Worm (Caenorhabditis elegans): ENCODE measurements around the gene irld-44.
A peak's percentile ranks its signal among the peaks of the same experiment; 100 is the strongest.
"Not testable (repeated sequence)": the region's sequence is repeated elsewhere in the genome, so short reads cannot be mapped to it uniquely, and the experiment has no call there.

irld-44 gene

DNA sequence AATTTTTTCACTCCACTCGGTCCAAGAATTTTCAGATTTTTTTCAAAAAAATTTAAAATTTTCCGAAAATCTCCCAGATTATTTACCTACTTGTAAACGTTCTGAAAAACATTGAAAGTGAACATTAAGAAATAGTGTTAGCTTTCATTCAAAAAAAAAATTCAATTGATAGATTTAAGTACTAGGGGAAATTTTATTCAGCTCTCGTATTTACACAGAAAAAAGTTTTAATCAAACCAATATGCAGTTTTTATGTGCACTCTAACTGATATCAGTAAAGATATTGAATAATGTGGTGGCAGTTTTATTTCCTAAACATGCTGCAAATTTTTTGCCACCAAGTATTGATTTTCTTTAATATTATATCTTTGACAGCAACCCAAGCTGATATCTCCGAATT is 17.1 kb downstream of the irld-44 start, which contains the start of gene irld-42:
Gene irld-42 (plus strand): TSS at position 301 of the 400 bp plus-strand sequence.
- no peak for TF ChIP-seq ama-1 (optimal IDR thresholded peaks at IDR 0.05)
- no peak for TF ChIP-seq tra-4 (tag; optimal IDR thresholded peaks at IDR 0.05)
- TF ChIP-seq sea-1 (GFP tag; conservative IDR thresholded peaks at IDR 0.05), result no peak
- no peak for TF ChIP-seq tbx-37 (GFP tag; conservative IDR thresholded peaks at IDR 0.05)
- TF ChIP-seq B0310.2 (tag; optimal IDR thresholded peaks at IDR 0.05), result no peak
- no peak for TF ChIP-seq ceh-36 (tag; optimal IDR thresholded peaks at IDR 0.05)

DNA sequence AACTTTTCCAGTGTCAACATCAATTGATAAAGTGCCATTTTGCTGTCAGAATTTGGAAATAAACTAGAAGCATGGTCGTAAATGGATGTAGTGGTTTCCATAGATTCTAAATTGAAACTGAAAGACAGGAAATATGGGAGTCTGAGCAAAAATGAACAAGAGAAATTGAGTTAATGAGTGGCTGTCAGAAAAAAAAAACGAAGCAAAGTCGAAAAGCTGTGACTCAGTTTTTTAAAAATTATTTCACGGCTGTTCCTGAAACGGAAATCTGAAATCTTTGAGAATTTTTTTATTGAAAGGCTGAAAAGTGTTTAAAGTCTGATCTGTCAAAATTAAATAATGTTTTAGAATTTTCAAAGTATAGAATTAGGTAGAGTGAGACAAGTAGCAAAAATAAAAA is 27.1 kb downstream of the irld-44 start, which contains the start of gene srw-98:
Gene srw-98 (minus strand): TSS at position 101 of the 400 bp plus-strand sequence.
- TF ChIP-seq tra-4 (tag; optimal IDR thresholded peaks at IDR 0.05), result no peak
- no peak for TF ChIP-seq ceh-36 (tag; optimal IDR thresholded peaks at IDR 0.05)
- TF ChIP-seq flt-1 (GFP tag; IDR thresholded peaks at IDR 0.05), result no peak

DNA sequence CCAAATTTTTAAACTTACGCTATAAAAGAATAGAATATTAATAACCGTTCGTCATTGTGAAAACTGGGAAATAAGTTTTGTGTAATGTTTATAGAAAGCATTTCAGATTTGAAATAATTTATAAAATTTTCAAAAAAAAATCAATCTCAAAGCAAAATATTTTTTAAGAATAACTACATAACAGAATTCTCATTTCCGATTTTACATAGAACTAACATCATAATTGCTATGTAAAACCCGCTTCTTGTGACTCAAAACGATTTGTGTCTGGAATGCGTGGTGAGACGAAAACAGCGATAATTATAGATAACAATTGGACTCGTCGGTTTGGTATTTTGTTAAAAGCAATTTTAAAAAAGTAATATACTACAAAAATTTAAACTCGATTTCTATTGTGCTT is 29.6 kb downstream of the irld-44 start, which contains the start of gene srw-91:
Gene srw-91 (minus strand): TSS at position 101 of the 400 bp plus-strand sequence.
- TF ChIP-seq hmbx-1 (tag; optimal IDR thresholded peaks at IDR 0.05) (no peak), tra-4 (tag; optimal IDR thresholded peaks at IDR 0.05) (no peak), ceh-36 (tag; optimal IDR thresholded peaks at IDR 0.05) (no peak), F13C5.2 (tag; optimal IDR thresholded peaks at IDR 0.05) (no peak)

DNA sequence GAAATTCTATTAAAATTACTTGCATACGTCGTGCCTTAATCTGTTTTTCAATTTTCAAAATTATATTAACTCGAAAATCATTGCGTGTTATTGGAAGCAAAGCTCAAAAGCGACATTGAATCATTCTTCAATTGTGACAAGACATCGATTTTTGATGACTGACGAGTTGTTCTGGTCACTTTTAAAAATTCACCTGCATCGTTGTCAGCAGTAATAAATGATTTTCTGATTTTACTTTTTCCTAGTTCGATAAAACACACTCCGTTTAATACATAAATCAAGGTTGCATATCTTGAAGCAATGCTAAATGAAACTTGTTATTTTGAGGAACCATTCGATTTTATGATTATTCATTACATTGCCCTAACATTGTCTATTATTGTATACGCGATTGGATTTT is 31.1 kb downstream of the irld-44 start, which contains the start of gene srh-3:
Gene srh-3 (plus strand): TSS at position 301 of the 400 bp plus-strand sequence.
- TF ChIP-seq aly-1 (tag; optimal IDR thresholded peaks at IDR 0.05) (no peak), ets-7 (tag; optimal IDR thresholded peaks at IDR 0.05) (no peak), B0310.2 (tag; optimal IDR thresholded peaks at IDR 0.05) (no peak), ceh-36 (tag; optimal IDR thresholded peaks at IDR 0.05) (no peak), tbx-11 (GFP tag; IDR thresholded peaks at IDR 0.05) (no peak), pes-1 (GFP tag; IDR thresholded peaks at IDR 0.05) (no peak), tbx-37 (GFP tag; conservative IDR thresholded peaks at IDR 0.05) (no peak), hmbx-1 (tag; optimal IDR thresholded peaks at IDR 0.05) (no peak), scrt-1 (GFP tag; IDR thresholded peaks at IDR 0.05) (no peak), ama-1 (optimal IDR thresholded peaks at IDR 0.05) (no peak), hmg-4 (GFP tag; optimal IDR thresholded peaks at IDR 0.05) (no peak), ceh-13 (GFP tag; optimal IDR thresholded peaks at IDR 0.05) (no peak), tra-4 (tag; optimal IDR thresholded peaks at IDR 0.05) (no peak), F13C5.2 (tag; optimal IDR thresholded peaks at IDR 0.05) (no peak), sea-1 (GFP tag; conservative IDR thresholded peaks at IDR 0.05) (no peak)

DNA sequence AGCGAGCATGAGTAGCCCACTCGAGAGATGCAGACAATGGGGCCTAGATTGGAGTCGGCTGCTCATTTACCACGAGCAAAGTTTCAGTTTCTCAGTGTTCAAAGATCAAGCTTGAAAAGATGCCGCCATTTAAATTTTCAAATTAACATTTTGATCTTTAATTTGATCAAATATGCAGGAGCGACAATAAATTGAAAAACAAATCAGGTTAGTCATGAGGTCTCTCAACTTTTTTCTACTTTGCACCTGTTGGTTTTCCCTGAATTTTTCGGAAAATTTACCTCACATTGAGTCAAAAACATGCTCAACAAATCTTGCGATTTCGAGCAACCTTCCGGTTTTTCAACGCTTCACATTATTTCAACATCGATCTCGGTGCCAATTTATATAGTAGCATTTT is 34.2 kb downstream of the irld-44 start, which contains the start of gene srh-5:
Gene srh-5 (plus strand): TSS at position 301 of the 400 bp plus-strand sequence.
- TF ChIP-seq tbx-11 (GFP tag; IDR thresholded peaks at IDR 0.05) (no peak), flt-1 (GFP tag; IDR thresholded peaks at IDR 0.05) (no peak), hnd-1 (tag; optimal IDR thresholded peaks at IDR 0.05) (no peak), hmbx-1 (tag; optimal IDR thresholded peaks at IDR 0.05) (no peak), tbx-37 (GFP tag; conservative IDR thresholded peaks at IDR 0.05) (no peak), tra-4 (tag; optimal IDR thresholded peaks at IDR 0.05) (no peak), scrt-1 (GFP tag; IDR thresholded peaks at IDR 0.05) (no peak), F13C5.2 (tag; optimal IDR thresholded peaks at IDR 0.05) (no peak), ets-7 (tag; optimal IDR thresholded peaks at IDR 0.05) (no peak), hmg-4 (GFP tag; optimal IDR thresholded peaks at IDR 0.05) (no peak), aly-1 (tag; optimal IDR thresholded peaks at IDR 0.05) (no peak), pes-1 (GFP tag; IDR thresholded peaks at IDR 0.05) (no peak), ceh-36 (tag; optimal IDR thresholded peaks at IDR 0.05) (no peak)

DNA sequence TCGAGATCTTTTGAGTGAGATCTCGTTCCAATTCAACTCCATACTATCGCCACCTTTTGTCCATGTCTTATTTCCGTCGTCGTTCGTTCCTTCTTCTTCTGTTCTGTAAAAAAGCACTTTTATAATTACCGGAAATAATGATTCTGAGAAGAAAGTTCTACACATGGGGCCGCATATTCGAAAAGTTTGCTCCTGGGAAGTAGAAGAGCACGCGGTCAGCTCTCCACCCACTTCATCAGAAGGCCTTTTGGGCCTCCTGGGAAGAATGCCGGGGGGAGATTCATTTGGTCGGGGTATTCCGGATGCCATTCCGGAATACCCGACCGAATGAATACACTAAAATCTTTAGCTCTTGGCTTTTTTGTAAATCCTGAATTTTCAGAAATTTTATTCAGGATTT is 41.3 kb downstream of the irld-44 start, which contains the start of gene Y46H3C.5:
Gene Y46H3C.5 (minus strand): TSS at position 2 of the 400 bp plus-strand sequence.
- not testable (repeated sequence) for TF ChIP-seq tbx-11 (GFP tag; IDR thresholded peaks at IDR 0.05); ama-1 (optimal IDR thresholded peaks at IDR 0.05); hnd-1 (tag; optimal IDR thresholded peaks at IDR 0.05)

ce11 chrV:1693876-1694275 is 42.7 kb downstream of the irld-44 start, which contains the start of gene Y46H3C.7:
Gene Y46H3C.7, minus strand, starts transcription at chrV:1694022.
- TF ChIP-seq ets-7 (tag; optimal IDR thresholded peaks at IDR 0.05); B0310.2 (tag; optimal IDR thresholded peaks at IDR 0.05); scrt-1 (GFP tag; IDR thresholded peaks at IDR 0.05): not testable (repeated sequence)

DNA sequence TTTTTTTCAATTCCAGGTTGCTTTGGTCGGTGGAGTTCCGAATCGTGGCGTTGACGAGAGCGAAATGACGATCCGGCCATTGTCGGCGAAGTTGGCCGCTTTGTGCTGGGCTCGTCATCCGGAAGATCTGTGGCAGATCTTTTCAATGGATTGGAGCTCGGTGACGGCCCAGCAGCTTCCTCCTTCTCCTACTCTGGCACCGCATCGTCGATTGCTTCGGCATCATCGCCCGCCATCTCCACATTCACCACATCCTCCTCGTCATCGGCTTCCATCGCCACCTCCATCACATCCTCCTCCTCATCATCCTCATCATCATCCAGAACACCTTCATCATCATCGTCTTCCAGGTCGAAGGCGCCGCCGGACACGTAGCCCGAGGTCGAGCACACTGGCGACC is 47.3 kb downstream of the irld-44 start:
- TF ChIP-seq scrt-1 (GFP tag; IDR thresholded peaks at IDR 0.05) (0 out of 2 replicates have a peak, but pooled peaks have one; percentile 24), flt-1 (GFP tag; IDR thresholded peaks at IDR 0.05) (no peak)

- TF ChIP-seq F13C5.2 (tag; optimal IDR thresholded peaks at IDR 0.05) (no peak), tbx-37 (GFP tag; conservative IDR thresholded peaks at IDR 0.05) (no peak), hnd-1 (tag; optimal IDR thresholded peaks at IDR 0.05) (no peak), ama-1 (optimal IDR thresholded peaks at IDR 0.05) (no peak)
Observed at ce11 chrV:1699228-1699795, 48.2 kb downstream of the irld-44 start.

Measured in whole organism, early embryonic.